Worm (Caenorhabditis elegans): Measurements from ENCODE around the gene C45B11.8.

DNA sequence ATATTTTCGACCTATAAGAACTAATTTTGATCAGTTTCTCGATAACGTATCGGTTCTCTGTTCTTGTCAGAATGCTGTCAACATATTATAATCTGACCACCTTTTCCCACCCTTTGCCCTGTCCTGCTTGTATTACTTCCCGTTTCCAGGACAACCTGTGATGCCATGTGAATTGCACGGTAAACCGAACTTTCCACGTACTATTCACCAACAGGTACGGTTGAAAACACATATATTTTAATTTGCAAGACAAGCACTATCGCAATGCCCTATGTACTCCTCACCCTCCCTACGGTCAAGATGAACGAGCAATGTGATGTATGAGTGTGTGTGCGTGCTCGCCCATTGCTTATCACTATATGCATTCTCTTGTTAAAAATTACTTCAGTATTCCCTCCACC, 31.4 kb upstream of the C45B11.8 start:
- TF ChIP-seq ceh-16 (tag; optimal IDR thresholded peaks at IDR 0.05): no peak
- no peak for TF ChIP-seq nhr-237 (tag; optimal IDR thresholded peaks at IDR 0.05)
- TF ChIP-seq unc-39 (tag; optimal IDR thresholded peaks at IDR 0.05): no peak
- no peak for TF ChIP-seq elt-3 (tag; optimal IDR thresholded peaks at IDR 0.05)
- TF ChIP-seq skn-1 (tag; optimal IDR thresholded peaks at IDR 0.05): no peak
- no peak for TF ChIP-seq snpc-4 (tag; optimal IDR thresholded peaks at IDR 0.05)
- TF ChIP-seq blmp-1 (tag; optimal IDR thresholded peaks at IDR 0.05; ENCODE audit: insufficient read depth): no peak
- TF ChIP-seq lin-13 (GFP tag; optimal IDR thresholded peaks at IDR 0.05): no peak
- TF ChIP-seq nhr-10 (tag; optimal IDR thresholded peaks at IDR 0.05): no peak
- no peak for TF ChIP-seq nhr-77 (tag; optimal IDR thresholded peaks at IDR 0.05)

Measured in whole organism, L2 larva.